Worm (Caenorhabditis elegans) whole organism, young adult: ENCODE measurements around the gene pat-9.
A peak's percentile ranks its signal among the peaks of the same experiment; 100 is the strongest.

ENCODE experiments used
- B0336.3 ChIP-seq: fragments of 200-800 bp; sonication (Bioruptor generic); IDR thresholded peaks from 2 replicates; pipeline ENCODE4 v1.3.6; 2022; ENCODE audit warnings: missing genetic modification characterization, missing compliant biosample characterization
- C06A6.2 ChIP-seq: fragments of 200-800 bp; sonication (Bioruptor generic); conservative IDR thresholded peaks from 2 replicates; pipeline ENCODE4 v1.3.6; 2022; ENCODE audit warnings: missing genetic modification characterization, missing compliant biosample characterization
- D2030.7 ChIP-seq: fragments of 200-800 bp; sonication (Bioruptor generic); IDR thresholded peaks from 2 replicates; pipeline ENCODE4 v1.3.6; 2022; ENCODE audit warnings: missing genetic modification reagents, missing genetic modification characterization, missing compliant biosample characterization
- F22D6.2 ChIP-seq: sonication (generic microtip); optimal IDR thresholded peaks from 2 replicates; lab custom pipeline; 2016; ENCODE audit warnings: mild to moderate bottlenecking, missing genetic modification characterization, missing compliant biosample characterization
- F23B12.7 ChIP-seq: sonication (generic microtip); optimal IDR thresholded peaks from 2 replicates; lab custom pipeline; 2017; ENCODE audit warnings: missing genetic modification characterization, mild to moderate bottlenecking, missing compliant biosample characterization, antibody characterized with exemption, moderate library complexity; ENCODE audit not compliant: insufficient read depth
- T07F8.4 ChIP-seq: sonication (generic microtip); optimal IDR thresholded peaks from 2 replicates; lab custom pipeline; 2016; ENCODE audit warnings: mild to moderate bottlenecking, missing genetic modification characterization, moderate library complexity, missing compliant biosample characterization
- Y53F4B.3 ChIP-seq: fragments of 200-800 bp; sonication (Bioruptor generic); IDR thresholded peaks from 2 replicates; pipeline ENCODE4 v1.3.6; 2022; ENCODE audit warnings: missing genetic modification reagents, missing genetic modification characterization, missing compliant biosample characterization
- Y67H2A.10 ChIP-seq: fragments of 200-800 bp; sonication (Bioruptor generic); conservative IDR thresholded peaks from 2 replicates; pipeline ENCODE4 v1.3.6; 2022; ENCODE audit warnings: missing genetic modification reagents, missing genetic modification characterization, missing compliant biosample characterization
- Y79H2A.3 ChIP-seq: fragments of 200-800 bp; sonication (Bioruptor generic); conservative IDR thresholded peaks from 2 replicates; pipeline ENCODE4 v1.3.6; 2022; ENCODE audit warnings: missing genetic modification reagents, missing genetic modification characterization, missing compliant biosample characterization
- Y95B8A.8 ChIP-seq: fragments of 200-800 bp; sonication (Bioruptor generic); IDR thresholded peaks from 2 replicates; pipeline ENCODE4 v1.3.6; 2022; ENCODE audit warnings: missing genetic modification reagents, missing genetic modification characterization, missing compliant biosample characterization
- ama-1 ChIP-seq, 3 experiments: fragments of 150-350 bp in 1 of 3; sonication (generic microtip) in 2 of 3; optimal IDR thresholded peaks; 2 replicates each; lab custom pipeline; 2014 to 2018; ENCODE audit warnings: missing biosample characterization in 2 of 3, missing genetic modification characterization in 2 of 3, missing genetic modification reagents in 2 of 3
- aptf-2 ChIP-seq: fragments of 200-800 bp; sonication (Bioruptor generic); conservative IDR thresholded peaks from 2 replicates; pipeline ENCODE4 v1.3.6; 2022; ENCODE audit warnings: missing genetic modification reagents, missing genetic modification characterization, missing compliant biosample characterization
- attf-6 ChIP-seq: fragments of 200-800 bp; sonication (Bioruptor generic); IDR thresholded peaks from 2 replicates; pipeline ENCODE4 v1.3.6; 2022; ENCODE audit warnings: missing genetic modification reagents, missing genetic modification characterization, missing compliant biosample characterization
- bed-1 ChIP-seq: fragments of 200-800 bp; sonication (Bioruptor generic); IDR thresholded peaks from 2 replicates; pipeline ENCODE4 v1.3.6; 2022; ENCODE audit warnings: missing genetic modification reagents, missing genetic modification characterization, missing compliant biosample characterization
- bed-2 ChIP-seq: fragments of 200-800 bp; sonication (Bioruptor generic); IDR thresholded peaks from 2 replicates; pipeline ENCODE4 v1.3.6; 2022; ENCODE audit warnings: missing genetic modification reagents, missing genetic modification characterization, missing compliant biosample characterization
- ceh-40 ChIP-seq: fragments of 200-800 bp; sonication (Bioruptor generic); IDR thresholded peaks from 2 replicates; pipeline ENCODE4 v1.3.6; 2022; ENCODE audit warnings: missing genetic modification characterization, missing compliant biosample characterization
- ceh-91 ChIP-seq: fragments of 200-800 bp; sonication (Bioruptor generic); IDR thresholded peaks from 2 replicates; pipeline ENCODE4 v1.3.6; 2022; ENCODE audit warnings: missing genetic modification reagents, missing genetic modification characterization, missing compliant biosample characterization
- chd-7 ChIP-seq: sonication (generic microtip); optimal IDR thresholded peaks from 2 replicates; lab custom pipeline; 2016; ENCODE audit warnings: mild to moderate bottlenecking, missing genetic modification characterization, moderate library complexity, missing compliant biosample characterization
- egl-44 ChIP-seq: fragments of 200-800 bp; sonication (Bioruptor generic); IDR thresholded peaks from 2 replicates; pipeline ENCODE4 v1.3.6; 2022; ENCODE audit warnings: missing genetic modification reagents, missing genetic modification characterization, missing compliant biosample characterization
- fkh-3 ChIP-seq: sonication (generic microtip); optimal IDR thresholded peaks from 2 replicates; lab custom pipeline; 2016; ENCODE audit warnings: mild to moderate bottlenecking, missing genetic modification characterization, missing compliant biosample characterization
- hrde-1 ChIP-seq: sonication (generic microtip); optimal IDR thresholded peaks from 2 replicates; lab custom pipeline; 2016; ENCODE audit warnings: missing genetic modification characterization, mild to moderate bottlenecking, missing compliant biosample characterization, moderate library complexity, missing genotype, missing genetic modification reagents, borderline replicate concordance
- lin-54 ChIP-seq: fragments of 200-800 bp; sonication (Bioruptor generic); optimal IDR thresholded peaks from 2 replicates; lab custom pipeline; 2018; ENCODE audit warnings: mild to moderate bottlenecking, missing genetic modification characterization, missing compliant biosample characterization
- lsy-27 ChIP-seq: sonication (generic microtip); optimal IDR thresholded peaks from 2 replicates; lab custom pipeline; 2017; ENCODE audit warnings: missing genetic modification characterization, mild to moderate bottlenecking, missing compliant biosample characterization, antibody characterized with exemption, missing genotype, borderline replicate concordance; ENCODE audit not compliant: insufficient read depth
- madf-10 ChIP-seq: sonication (generic microtip); optimal IDR thresholded peaks from 2 replicates; lab custom pipeline; 2016; ENCODE audit warnings: mild to moderate bottlenecking, missing genetic modification characterization, missing compliant biosample characterization
- madf-3 ChIP-seq: fragments of 200-800 bp; sonication (Bioruptor generic); IDR thresholded peaks from 2 replicates; pipeline ENCODE4 v1.3.6; 2022; ENCODE audit warnings: missing genetic modification reagents, missing genetic modification characterization, missing compliant biosample characterization
- madf-8 ChIP-seq: fragments of 200-800 bp; sonication (Bioruptor generic); conservative IDR thresholded peaks from 2 replicates; pipeline ENCODE4 v1.3.6; 2022; ENCODE audit warnings: missing genetic modification reagents, missing genetic modification characterization, missing compliant biosample characterization
- mel-28 ChIP-seq: sonication (generic microtip); optimal IDR thresholded peaks from 2 replicates; lab custom pipeline; 2016; ENCODE audit warnings: borderline replicate concordance, mild to moderate bottlenecking, missing genetic modification characterization, missing compliant biosample characterization
- mxl-1 ChIP-seq: sonication (generic microtip); optimal IDR thresholded peaks from 2 replicates; lab custom pipeline; 2016; ENCODE audit warnings: missing genetic modification characterization, missing compliant biosample characterization
- nfya-2 ChIP-seq: fragments of 200-800 bp; sonication (Bioruptor generic); IDR thresholded peaks from 2 replicates; pipeline ENCODE4 v1.3.6; 2022; ENCODE audit warnings: missing genetic modification reagents, missing genetic modification characterization, missing compliant biosample characterization
- nfyb-1 ChIP-seq: fragments of 200-800 bp; sonication (Bioruptor generic); IDR thresholded peaks from 2 replicates; pipeline ENCODE4 v1.3.6; 2022; ENCODE audit warnings: missing genetic modification reagents, missing genetic modification characterization, missing compliant biosample characterization
- nhr-27 ChIP-seq: fragments of 200-800 bp; sonication (Bioruptor generic); optimal IDR thresholded peaks from 2 replicates; lab custom pipeline; 2018; ENCODE audit warnings: mild to moderate bottlenecking, missing genetic modification characterization, moderate library complexity, missing compliant biosample characterization
- pha-4 ChIP-seq: fragments of 150-350 bp; sonication (generic microtip); optimal IDR thresholded peaks from 2 replicates; lab custom pipeline; 2014; ENCODE audit warnings: missing biosample characterization, missing genetic modification reagents, missing genetic modification characterization
- rcor-1 ChIP-seq: fragments of 200-800 bp; sonication (Bioruptor generic); IDR thresholded peaks from 2 replicates; pipeline ENCODE4 v1.3.6; 2022; ENCODE audit warnings: missing genetic modification reagents, missing genetic modification characterization, missing compliant biosample characterization
- repo-1 ChIP-seq: sonication (generic microtip); optimal IDR thresholded peaks from 2 replicates; lab custom pipeline; 2017; ENCODE audit warnings: mild to moderate bottlenecking, missing genetic modification characterization, missing compliant biosample characterization
- rpc-1 ChIP-seq, 2 experiments: fragments of 150-350 bp in 1 of 2; sonication (generic microtip) in 1 of 2; optimal IDR thresholded peaks; 2 replicates each; lab custom pipeline; 2014 to 2018; ENCODE audit warnings: missing biosample characterization in 1 of 2, missing genetic modification characterization in 1 of 2, missing genetic modification reagents in 1 of 2, missing genotype in 1 of 2
- sdz-38 ChIP-seq: sonication (generic microtip); optimal IDR thresholded peaks from 2 replicates; lab custom pipeline; 2016; ENCODE audit warnings: missing genotype, missing genetic modification characterization, missing compliant biosample characterization
- snpc-4 ChIP-seq, 5 experiments: fragments of 150-350 bp in 1 of 5; sonication (generic microtip) in 4 of 5; optimal IDR thresholded peaks; 2 replicates each; lab custom pipeline; 2014 to 2018; ENCODE audit warnings: missing genetic modification characterization in 5 of 5, missing biosample characterization in 3 of 5, antibody characterized with exemption in 2 of 5, mild to moderate bottlenecking in 2 of 5, missing compliant biosample characterization in 2 of 5, missing genotype in 2 of 5, moderate library complexity in 2 of 5, missing genetic modification reagents in 1 of 5
- sptf-2 ChIP-seq: fragments of 200-800 bp; sonication (Bioruptor generic); optimal IDR thresholded peaks from 2 replicates; lab custom pipeline; 2018; ENCODE audit warnings: mild to moderate bottlenecking, missing genetic modification characterization, missing compliant biosample characterization
- tbx-9 ChIP-seq: sonication (generic microtip); optimal IDR thresholded peaks from 2 replicates; lab custom pipeline; 2016; ENCODE audit warnings: borderline replicate concordance, missing genetic modification characterization, inconsistent platforms, missing compliant biosample characterization
- unc-130 ChIP-seq: sonication (generic microtip); optimal IDR thresholded peaks from 2 replicates; lab custom pipeline; 2016; ENCODE audit warnings: missing genetic modification reagents, missing genetic modification characterization, missing compliant biosample characterization
- ztf-28 ChIP-seq: fragments of 200-800 bp; sonication (Bioruptor generic); IDR thresholded peaks from 2 replicates; pipeline ENCODE4 v1.3.6; 2022; ENCODE audit warnings: missing genetic modification reagents, missing genetic modification characterization, missing compliant biosample characterization
- ztf-6 ChIP-seq: fragments of 200-800 bp; sonication (Bioruptor generic); IDR thresholded peaks from 2 replicates; pipeline ENCODE4 v1.3.6; 2022; ENCODE audit warnings: missing genetic modification reagents, missing genetic modification characterization, missing compliant biosample characterization

The pat-9 gene

DNA sequence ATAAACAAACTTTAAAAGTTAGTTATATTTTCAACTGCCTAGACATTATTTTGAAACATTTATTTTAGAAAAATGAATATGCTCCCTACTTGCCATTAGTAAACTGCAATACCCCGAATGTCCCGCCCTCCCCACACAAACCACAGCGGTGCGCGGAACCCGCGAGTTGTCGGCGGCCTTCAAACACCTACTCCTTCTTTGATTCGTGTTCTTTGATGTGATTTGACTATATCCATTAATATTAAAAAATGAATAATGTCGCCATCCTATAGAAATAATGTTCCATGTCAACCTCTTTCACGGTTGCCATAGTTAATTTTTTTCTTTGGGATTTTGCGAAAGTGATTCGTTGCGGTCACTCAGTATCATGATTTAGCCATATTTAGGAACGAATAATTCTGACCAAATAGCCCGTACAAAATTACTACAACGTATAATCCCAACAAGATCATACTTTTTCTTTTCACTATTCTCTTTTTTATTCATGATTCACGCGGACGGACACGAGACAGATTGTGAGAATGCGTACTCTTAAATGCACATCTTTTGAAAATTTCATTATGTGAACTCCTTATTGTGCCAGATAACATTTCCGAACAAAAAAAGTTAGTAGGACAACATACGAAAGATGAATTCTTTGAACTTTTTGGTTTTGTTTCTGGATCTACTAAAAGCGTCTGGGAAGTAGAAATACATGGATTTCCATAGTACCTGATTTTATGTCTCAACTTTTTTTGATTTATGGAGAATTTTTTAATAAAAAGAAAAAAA is 28.0 kb downstream of the pat-9 start (continued):
- TF ChIP-seq ztf-6 (GFP tag; lab: Robert Waterston, UW) (no peak), repo-1 (tag; lab: Kevin White, UChicago) (no peak), sdz-38 (tag; lab: Kevin White, UChicago) (no peak), madf-8 (no peak), madf-3 (GFP tag; lab: Robert Waterston, UW) (no peak), C06A6.2 (no peak), hrde-1 (no peak), rcor-1 (GFP tag; lab: Robert Waterston, UW) (no peak), unc-130 (GFP tag; lab: Kevin White, UChicago) (no peak), nfya-2 (GFP tag; lab: Robert Waterston, UW) (no peak), Y67H2A.10 (no peak), ama-1 (optimal IDR thresholded peaks at IDR 0.05; lab: Kevin White, UChicago) (no peak), ama-1 (GFP tag; optimal IDR thresholded peaks at IDR 0.05; lab: Kevin White, UChicago) (no peak), B0336.3 (GFP tag; lab: Robert Waterston, UW) (no peak), mxl-1 (no peak), F23B12.7 (no peak), lsy-27 (tag; lab: Kevin White, UChicago) (no peak), ceh-91 (GFP tag; lab: Robert Waterston, UW) (no peak), rpc-1 (optimal IDR thresholded peaks at IDR 0.05; lab: Kevin White, UChicago) (no peak), rpc-1 (tag; optimal IDR thresholded peaks at IDR 0.05; lab: Kevin White, UChicago) (peak; percentile 17), Y95B8A.8 (GFP tag; lab: Robert Waterston, UW) (no peak), nfyb-1 (GFP tag; lab: Robert Waterston, UW) (no peak), egl-44 (GFP tag; lab: Robert Waterston, UW) (no peak), snpc-4 (GFP tag; optimal IDR thresholded peaks at IDR 0.05; lab: Kevin White, UChicago) (peak; percentile 95), snpc-4 (tag; optimal IDR thresholded peaks at IDR 0.05; lab: Kevin White, UChicago) (peak; percentile 85 to 98 (median 94)), F22D6.2 (tag; lab: Kevin White, UChicago) (no peak), ceh-40 (no peak), T07F8.4 (tag; lab: Kevin White, UChicago) (no peak), sptf-2 (GFP tag; lab: Kevin White, UChicago) (no peak), bed-2 (GFP tag; lab: Robert Waterston, UW) (no peak), Y79H2A.3 (no peak), fkh-3 (tag; lab: Kevin White, UChicago) (no peak), lin-54 (no peak), chd-7 (tag; lab: Kevin White, UChicago) (no peak), aptf-2 (GFP tag; lab: Robert Waterston, UW) (no peak), madf-10 (tag; lab: Kevin White, UChicago) (no peak), pha-4 (tag; lab: Kevin White, UChicago) (no peak), attf-6 (peak; percentile 82), nhr-27 (tag; lab: Kevin White, UChicago) (no peak), bed-1 (GFP tag; lab: Robert Waterston, UW) (no peak), D2030.7 (GFP tag; lab: Robert Waterston, UW) (peak; percentile 75), ztf-28 (GFP tag; lab: Robert Waterston, UW) (no peak), Y53F4B.3 (GFP tag; lab: Robert Waterston, UW) (no peak), tbx-9 (no peak), mel-28 (tag; lab: Kevin White, UChicago) (no peak)
